Worm (Caenorhabditis elegans): ENCODE data around the gene aexr-2.

DNA sequence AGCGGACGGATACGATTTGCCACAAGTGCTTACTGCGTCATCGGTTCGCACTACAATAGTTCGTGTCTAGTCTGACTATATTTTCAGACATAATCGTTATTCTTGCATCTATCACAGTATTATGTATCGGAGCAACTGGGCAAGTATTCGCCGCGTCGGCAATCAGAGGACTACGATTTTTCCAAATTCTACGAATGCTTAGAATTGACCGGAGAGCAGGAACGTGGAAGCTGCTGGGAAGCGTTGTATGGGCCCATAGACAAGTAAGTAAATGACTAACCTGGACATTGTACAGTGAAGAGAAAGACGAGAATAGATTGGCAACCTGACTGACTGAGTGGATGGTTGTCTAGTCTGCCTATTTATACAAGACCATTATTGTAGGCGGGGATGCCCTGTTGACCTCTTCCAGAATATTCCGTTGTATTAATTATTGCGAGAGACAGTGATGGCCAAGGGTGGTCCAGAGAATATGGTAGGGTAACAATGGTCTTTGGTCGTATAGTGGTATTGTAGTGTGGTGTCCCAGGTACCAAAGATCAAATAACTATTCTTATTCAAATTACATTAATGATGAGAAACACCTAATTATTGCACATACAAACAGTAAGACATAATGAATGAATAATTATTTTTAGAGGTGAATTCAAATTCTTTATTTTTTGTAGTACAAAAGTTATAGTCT lies 8.6 kb downstream of the aexr-2 start, which contains the start of gene clec-266:
- TF ChIP-seq W03F9.2 (tag; optimal IDR thresholded peaks at IDR 0.05) (no peak), him-1 (tag; optimal IDR thresholded peaks at IDR 0.05) (no peak)
